Worm (Caenorhabditis elegans): ENCODE results near the gene epg-6.

The epg-6 gene

ce11 chrIII:10632590-10633402 is 32.8 kb upstream of the epg-6 start, which contains the start of gene Y39A1A.10:
Gene Y39A1A.10, plus strand, starts transcription at chrIII:10632728.
- TF ChIP-seq sma-9 (GFP tag; optimal IDR thresholded peaks at IDR 0.05): peak; percentile 61
- TF ChIP-seq sma-9 (tag; optimal IDR thresholded peaks at IDR 0.05): no peak
- peak; percentile 44 for TF ChIP-seq nhr-25 (tag; optimal IDR thresholded peaks at IDR 0.05)
- TF ChIP-seq mab-5 (tag; optimal IDR thresholded peaks at IDR 0.05): no peak
- TF ChIP-seq C34F6.9 (tag; optimal IDR thresholded peaks at IDR 0.05): peak; percentile 48
- TF ChIP-seq skn-1 (tag; optimal IDR thresholded peaks at IDR 0.05): no peak
- TF ChIP-seq nhr-12 (tag; optimal IDR thresholded peaks at IDR 0.05): no peak
- TF ChIP-seq lsy-2 (tag; optimal IDR thresholded peaks at IDR 0.05): peak in 1 of 2 experiments; percentile 54
- TF ChIP-seq F13H6.1 (tag; optimal IDR thresholded peaks at IDR 0.05): peak; percentile 44
- peak; percentile 28 for TF ChIP-seq fos-1 (tag; optimal IDR thresholded peaks at IDR 0.05)
- TF ChIP-seq alr-1 (tag; optimal IDR thresholded peaks at IDR 0.05): no peak
- no peak for TF ChIP-seq lin-13 (GFP tag; optimal IDR thresholded peaks at IDR 0.05)
- TF ChIP-seq lin-11 (tag; optimal IDR thresholded peaks at IDR 0.05): peak; percentile 25
- TF ChIP-seq mdl-1 (tag; optimal IDR thresholded peaks at IDR 0.05): peak in 1 of 2 experiments; percentile 77
- no peak for TF ChIP-seq ztf-11 (tag; optimal IDR thresholded peaks at IDR 0.05)
- no peak for TF ChIP-seq nhr-21 (tag; optimal IDR thresholded peaks at IDR 0.05)
- TF ChIP-seq nhr-237 (tag; optimal IDR thresholded peaks at IDR 0.05): no peak
- no peak for TF ChIP-seq zag-1 (tag; optimal IDR thresholded peaks at IDR 0.05)
- TF ChIP-seq nhr-129 (tag; optimal IDR thresholded peaks at IDR 0.05): peak; percentile 12
- no peak for TF ChIP-seq gmeb-1 (tag; optimal IDR thresholded peaks at IDR 0.05)
- no peak for TF ChIP-seq unc-39 (tag; optimal IDR thresholded peaks at IDR 0.05)
- TF ChIP-seq nhr-77 (tag; optimal IDR thresholded peaks at IDR 0.05): no peak
- no peak for TF ChIP-seq ceh-82 (tag; optimal IDR thresholded peaks at IDR 0.05)
- TF ChIP-seq crh-2 (tag; optimal IDR thresholded peaks at IDR 0.05): peak; percentile 28
- TF ChIP-seq snpc-4 (tag; optimal IDR thresholded peaks at IDR 0.05): no peak

DNA sequence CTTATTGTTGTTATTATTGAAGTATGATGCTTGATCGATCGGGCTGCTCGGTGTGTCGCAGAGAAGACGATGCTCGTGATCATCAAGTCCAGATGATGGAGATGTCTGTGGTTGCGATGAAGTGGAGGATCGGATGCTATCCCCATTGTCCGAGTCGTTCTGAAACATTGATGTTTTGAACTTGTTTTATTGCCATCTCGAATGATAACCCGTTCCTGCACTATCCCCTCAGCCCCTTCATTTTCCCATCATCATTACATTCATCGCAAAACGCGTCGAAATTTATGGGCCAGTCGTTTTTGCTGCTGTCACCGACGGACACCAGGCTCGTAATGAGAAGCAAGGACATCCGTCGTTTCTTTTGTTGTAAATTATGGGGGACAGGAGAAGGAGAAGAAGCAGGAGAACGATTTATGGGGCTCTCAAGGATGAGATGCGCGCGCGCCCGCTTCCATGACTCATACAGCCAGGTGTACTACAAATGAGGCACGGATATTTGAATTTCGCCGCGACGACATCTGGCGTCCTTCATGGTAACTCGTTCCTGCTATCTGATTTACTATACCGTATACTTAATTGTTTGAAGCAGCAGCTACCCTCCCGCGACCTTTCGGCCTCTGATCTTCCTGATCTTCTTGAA is 32.0 kb upstream of the epg-6 start:
- TF ChIP-seq ztf-11 (tag; optimal IDR thresholded peaks at IDR 0.05) (no peak), Y55F3AM.14 (GFP tag; optimal IDR thresholded peaks at IDR 0.05) (no peak), nhr-25 (tag; optimal IDR thresholded peaks at IDR 0.05) (peak; percentile 27), mab-5 (tag; optimal IDR thresholded peaks at IDR 0.05) (peak; percentile 51), egl-27 (tag; optimal IDR thresholded peaks at IDR 0.05) (no peak), nhr-6 (tag; optimal IDR thresholded peaks at IDR 0.05) (no peak)

DNA sequence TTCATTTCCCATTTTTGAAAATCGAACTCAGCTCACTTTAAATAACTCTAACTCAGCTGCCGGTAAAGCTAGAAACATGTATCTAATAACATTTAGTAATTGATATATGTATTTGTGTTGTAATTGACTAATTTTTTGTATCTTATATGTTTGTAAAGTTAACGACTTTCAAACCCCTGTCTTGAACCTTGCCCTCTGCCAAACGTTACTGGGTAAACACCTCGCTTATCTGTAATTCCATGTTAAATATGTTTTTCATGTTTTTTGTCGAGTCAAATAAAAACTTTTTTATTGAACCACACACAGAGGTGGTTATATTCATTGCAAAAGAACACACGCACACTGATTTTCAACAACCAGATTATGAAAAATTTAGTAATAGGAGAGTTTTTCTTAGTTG is 29.8 kb upstream of the epg-6 start:
- TF ChIP-seq nhr-237 (tag; optimal IDR thresholded peaks at IDR 0.05): no peak
- peak; percentile 42 for TF ChIP-seq lin-39 (tag; optimal IDR thresholded peaks at IDR 0.05)
- TF ChIP-seq elt-3 (tag; optimal IDR thresholded peaks at IDR 0.05): no peak
- peak; percentile 5 for TF ChIP-seq crh-2 (tag; optimal IDR thresholded peaks at IDR 0.05)

- no peak for TF ChIP-seq crh-2 (tag; optimal IDR thresholded peaks at IDR 0.05)
- no peak for TF ChIP-seq lin-13 (GFP tag; optimal IDR thresholded peaks at IDR 0.05)
- no peak for TF ChIP-seq ama-1 (optimal IDR thresholded peaks at IDR 0.05)
- TF ChIP-seq ceh-82 (tag; optimal IDR thresholded peaks at IDR 0.05): no peak
- TF ChIP-seq elt-3 (tag; optimal IDR thresholded peaks at IDR 0.05): no peak
- no peak for TF ChIP-seq F13H6.1 (tag; optimal IDR thresholded peaks at IDR 0.05)
- TF ChIP-seq nhr-12 (tag; optimal IDR thresholded peaks at IDR 0.05): no peak
- no peak for TF ChIP-seq ceh-16 (tag; optimal IDR thresholded peaks at IDR 0.05)
- TF ChIP-seq R02D3.7 (tag; optimal IDR thresholded peaks at IDR 0.05): no peak
Observed at ce11 chrIII:10629043-10629442, 29.1 kb upstream of the epg-6 start, which contains the start of gene swt-4. Gene swt-4, minus strand, starts transcription at chrIII:10629143.

ce11 chrIII:10628360-10628759 is 28.4 kb upstream of the epg-6 start:
- TF ChIP-seq C34F6.9 (tag; optimal IDR thresholded peaks at IDR 0.05) (peak; percentile 41), egl-27 (tag; optimal IDR thresholded peaks at IDR 0.05) (no peak), lsy-2 (tag; optimal IDR thresholded peaks at IDR 0.05) (peak; percentile 18 to 71), nhr-21 (tag; optimal IDR thresholded peaks at IDR 0.05) (peak; percentile 21), gmeb-1 (tag; optimal IDR thresholded peaks at IDR 0.05) (peak; percentile 1), F13H6.1 (tag; optimal IDR thresholded peaks at IDR 0.05) (peak; percentile 56), lin-39 (tag; optimal IDR thresholded peaks at IDR 0.05) (no peak), sem-4 (tag; optimal IDR thresholded peaks at IDR 0.05) (no peak), mdl-1 (tag; optimal IDR thresholded peaks at IDR 0.05) (peak in 1 of 2 experiments; percentile 27), snpc-4 (tag; optimal IDR thresholded peaks at IDR 0.05) (no peak), R02D3.7 (tag; optimal IDR thresholded peaks at IDR 0.05) (no peak), unc-55 (GFP tag; optimal IDR thresholded peaks at IDR 0.05) (peak; percentile 43), crh-2 (tag; optimal IDR thresholded peaks at IDR 0.05) (peak; percentile 73), lin-11 (tag; optimal IDR thresholded peaks at IDR 0.05) (no peak), nhr-25 (tag; optimal IDR thresholded peaks at IDR 0.05) (peak; percentile 24), sma-9 (GFP tag; optimal IDR thresholded peaks at IDR 0.05) (peak; percentile 74), sma-9 (tag; optimal IDR thresholded peaks at IDR 0.05) (no peak)
